Worm (Caenorhabditis elegans) whole organism, L4/young adult: ENCODE results near the gene elc-1.
A peak's percentile ranks its signal among the peaks of the same experiment; 100 is the strongest.

Experiments used
- W03F9.2 ChIP-seq: fragments of 150-350 bp; optimal IDR thresholded peaks from 2 replicates; lab custom pipeline; 2014; ENCODE audit warnings: missing biosample characterization, missing genetic modification characterization
- dao-5 ChIP-seq: sonication (generic microtip); optimal IDR thresholded peaks from 2 replicates; lab custom pipeline; 2016; ENCODE audit warnings: missing genotype, missing genetic modification characterization, moderate library complexity, missing compliant biosample characterization
- him-1 ChIP-seq: sonication (generic microtip); optimal IDR thresholded peaks from 2 replicates; lab custom pipeline; 2016; ENCODE audit warnings: missing genotype, missing genetic modification reagents, missing genetic modification characterization, missing compliant biosample characterization

DNA sequence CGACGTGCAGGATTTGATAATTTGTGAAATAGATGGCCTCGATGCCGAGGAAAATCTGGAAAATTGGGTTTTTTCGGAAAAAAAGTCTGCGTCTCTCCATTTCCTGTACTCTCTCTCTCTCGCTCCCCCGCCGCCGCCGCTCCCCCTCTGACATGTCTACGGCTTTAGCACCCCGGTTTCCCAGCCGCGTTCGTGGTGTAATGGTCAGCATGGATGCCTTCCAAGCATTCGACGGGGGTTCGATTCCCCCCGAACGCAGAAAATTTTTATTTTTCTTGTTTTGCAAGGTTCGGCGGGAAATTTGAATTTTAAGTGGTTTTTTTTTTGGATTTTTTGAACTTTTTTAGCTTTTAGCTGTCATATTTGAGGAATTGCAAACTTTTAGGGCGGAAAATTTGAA, 7.3 kb upstream of the elc-1 start:
- TF ChIP-seq dao-5 (tag; lab: Kevin White, UChicago) (peak; percentile 30), him-1 (peak; percentile 21), W03F9.2 (peak; percentile 33)
